Fruit fly (Drosophila melanogaster) whole organism: ENCODE results near the gene stet.

Source experiments
- CG8478 ChIP-seq: fragments of >200 bp; optimal IDR thresholded peaks from 2 replicates; lab custom pipeline; 2018; ENCODE audit warnings: inconsistent platforms
- EcR ChIP-seq, 2 experiments: fragments of >200 bp; optimal IDR thresholded peaks; 2 replicates each; lab custom pipeline; 2017; ENCODE audit warnings: missing biosample characterization in 2 of 2, missing genetic modification characterization in 2 of 2, missing genetic modification reagents in 2 of 2
- pan ChIP-seq: fragments of >200 bp; optimal IDR thresholded peaks from 2 replicates; lab custom pipeline; 2017
- psq ChIP-seq: fragments of >200 bp; optimal IDR thresholded peaks from 2 replicates; lab custom pipeline; 2017
- usp ChIP-seq: fragments of >200 bp; optimal IDR thresholded peaks from 2 replicates; lab custom pipeline; 2017; ENCODE audit warnings: missing biosample characterization, missing genetic modification characterization, mixed read lengths

DNA sequence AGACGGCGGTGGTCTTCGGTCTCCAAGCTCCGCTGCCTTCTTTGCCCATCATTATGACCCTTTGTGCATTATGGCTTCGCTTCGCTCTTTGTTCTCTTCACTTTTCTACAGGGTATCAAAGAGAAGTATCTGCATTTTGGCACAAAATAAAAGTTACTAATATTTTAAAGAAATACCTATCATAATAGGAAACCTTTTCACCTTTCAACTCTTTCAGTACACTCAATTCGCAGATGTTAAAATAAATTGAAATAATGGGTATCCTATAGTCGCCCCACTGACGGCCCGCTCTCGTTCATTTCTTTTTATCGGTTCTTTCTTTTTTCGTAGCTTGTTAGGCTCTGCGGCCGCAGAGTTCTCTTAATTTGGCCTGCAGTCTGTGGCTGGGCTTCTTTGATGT is 46.4 kb downstream of the stet start:
- TF ChIP-seq usp (no peak), EcR (GFP tag; optimal IDR thresholded peaks at IDR 0.05; lab: Kevin White, UChicago) (no peak), pan (lab: Kevin White, UChicago) (peak; percentile 94), CG8478 (no peak), psq (no peak)
